Fruit fly (Drosophila melanogaster): ENCODE data around the gene CG15330.

DNA sequence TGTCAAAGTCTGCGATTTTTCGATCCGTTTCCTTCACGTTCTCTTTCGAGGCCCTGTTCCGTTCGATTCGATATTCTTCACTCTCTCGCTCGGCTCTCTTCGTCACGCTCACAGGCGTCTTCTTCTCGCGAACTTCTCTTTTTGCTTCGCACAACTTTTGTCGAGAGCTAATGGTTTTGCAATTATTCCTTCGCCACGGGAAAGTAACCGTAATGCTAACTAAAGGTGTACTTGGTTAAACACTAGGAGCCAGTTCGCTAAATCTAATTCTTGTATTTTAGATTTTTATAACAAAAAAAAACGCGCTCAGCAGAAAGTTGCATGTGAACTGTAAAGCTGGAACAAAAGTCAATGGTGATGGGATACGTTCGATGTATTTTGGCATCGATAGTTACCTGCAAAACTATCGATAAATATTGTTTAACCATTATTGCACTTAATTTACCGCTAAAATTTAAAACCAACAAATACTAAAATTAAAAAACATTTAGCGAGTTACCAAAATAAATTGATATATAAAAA lies 24.8 kb upstream of the CG15330 start, which contains the start of gene mahe:
- TF ChIP-seq h (optimal IDR thresholded peaks at IDR 0.05) (no peak), ttk (optimal IDR thresholded peaks at IDR 0.05) (no peak), Myc (optimal IDR thresholded peaks at IDR 0.05) (no peak)

Data from Kc167 (cell line).